Worm (Caenorhabditis elegans): Measurements from ENCODE around the gene F43C9.1.

- TF ChIP-seq tbx-2 (tag; optimal IDR thresholded peaks at IDR 0.05) = peak; percentile 67
- no peak for TF ChIP-seq ceh-88 (GFP tag; IDR thresholded peaks at IDR 0.05)
- no peak for TF ChIP-seq unc-62 (GFP tag; optimal IDR thresholded peaks at IDR 0.05)
- no peak for TF ChIP-seq fkh-10 (GFP tag; optimal IDR thresholded peaks at IDR 0.05)
- no peak for TF ChIP-seq nhr-11 (tag; optimal IDR thresholded peaks at IDR 0.05)
- no peak for TF ChIP-seq nhr-77 (tag; optimal IDR thresholded peaks at IDR 0.05)
- TF ChIP-seq lin-39 (tag; optimal IDR thresholded peaks at IDR 0.05) = peak; percentile 27
- no peak for TF ChIP-seq lin-15B (tag; optimal IDR thresholded peaks at IDR 0.05)
These were observed 9.2 kb downstream of the F43C9.1 start for ce11 chrX:4802255-4802654.

Measured in whole organism, L1 larva.